Fruit fly (Drosophila melanogaster): ENCODE data around the gene CG15435.

- TF ChIP-seq CG14655 (GFP tag; optimal IDR thresholded peaks at IDR 0.05) (peak; percentile 48), CG8159 (tag; optimal IDR thresholded peaks at IDR 0.05) (peak; percentile 74), CG8301 (tag; optimal IDR thresholded peaks at IDR 0.05) (peak; percentile 35), EcR (GFP tag; optimal IDR thresholded peaks at IDR 0.05) (no peak)
These were observed 42.6 kb upstream of the CG15435 start for dm6 chr2L:4416903-4417302.
